Worm (Caenorhabditis elegans) whole organism, mixed stage, embryonic: ENCODE measurements around the gene pot-2.

ENCODE experiments used
- M03D4.4 ChIP-seq: sonication (generic microtip); optimal IDR thresholded peaks from 2 replicates; lab custom pipeline; 2017; ENCODE audit warnings: mild to moderate bottlenecking, missing genetic modification characterization, missing compliant biosample characterization
- bed-3 ChIP-seq: fragments of 200-800 bp; sonication (Bioruptor generic); optimal IDR thresholded peaks from 3 replicates; lab custom pipeline; 2018; ENCODE audit warnings: mild to moderate bottlenecking, missing genetic modification characterization, moderate library complexity, missing compliant biosample characterization
- blmp-1 ChIP-seq: fragments of 150-350 bp; optimal IDR thresholded peaks from 2 replicates; lab custom pipeline; 2014; ENCODE audit warnings: missing biosample characterization, missing genetic modification characterization
- ceh-39 ChIP-seq: fragments of 150-350 bp; optimal IDR thresholded peaks from 2 replicates; lab custom pipeline; 2014; ENCODE audit warnings: missing biosample characterization, missing genetic modification characterization
- ceh-43 ChIP-seq: fragments of 200-800 bp; sonication (Bioruptor generic); optimal IDR thresholded peaks from 2 replicates; lab custom pipeline; 2018; ENCODE audit warnings: mild to moderate bottlenecking, missing genetic modification characterization, moderate library complexity, missing compliant biosample characterization
- ceh-83 ChIP-seq: fragments of 200-800 bp; sonication (Bioruptor generic); optimal IDR thresholded peaks from 2 replicates; lab custom pipeline; 2018; ENCODE audit warnings: mild to moderate bottlenecking, missing genetic modification characterization, missing compliant biosample characterization
- ces-1 ChIP-seq: fragments of 150-350 bp; optimal IDR thresholded peaks from 2 replicates; lab custom pipeline; 2014; ENCODE audit warnings: missing biosample characterization, missing genetic modification reagents, missing genetic modification characterization
- cnd-1 ChIP-seq: fragments of 200-800 bp; sonication (Bioruptor generic); optimal IDR thresholded peaks from 2 replicates; lab custom pipeline; 2018; ENCODE audit warnings: mild to moderate bottlenecking, missing genetic modification characterization, missing compliant biosample characterization
- drap-1 ChIP-seq: fragments of 200-800 bp; sonication (Bioruptor generic); optimal IDR thresholded peaks from 3 replicates; lab custom pipeline; 2018; ENCODE audit warnings: mild to moderate bottlenecking, missing genetic modification characterization, missing compliant biosample characterization
- elt-1 ChIP-seq: sonication (generic microtip); optimal IDR thresholded peaks from 2 replicates; lab custom pipeline; 2017; ENCODE audit warnings: missing genetic modification characterization, mild to moderate bottlenecking, missing compliant biosample characterization, antibody characterized with exemption, moderate library complexity, borderline replicate concordance; ENCODE audit not compliant: insufficient read depth
- flh-1 ChIP-seq: fragments of 200-800 bp; sonication (Bioruptor generic); optimal IDR thresholded peaks from 2 replicates; lab custom pipeline; 2018; ENCODE audit warnings: mild to moderate bottlenecking, missing genetic modification characterization, moderate library complexity, missing compliant biosample characterization
- ham-2 ChIP-seq: fragments of 200-800 bp; sonication (Bioruptor generic); optimal IDR thresholded peaks from 2 replicates; lab custom pipeline; 2018; ENCODE audit warnings: mild to moderate bottlenecking, missing genetic modification characterization, missing compliant biosample characterization
- hlh-1 ChIP-seq: fragments of 150-350 bp; optimal IDR thresholded peaks from 2 replicates; lab custom pipeline; 2014; ENCODE audit warnings: missing biosample characterization, missing genetic modification reagents, missing genetic modification characterization
- lin-13 ChIP-seq: fragments of 150-350 bp; optimal IDR thresholded peaks from 2 replicates; lab custom pipeline; 2014; ENCODE audit warnings: missing biosample characterization, missing genetic modification characterization
- lin-32 ChIP-seq: fragments of 200-800 bp; sonication (Bioruptor generic); optimal IDR thresholded peaks from 2 replicates; lab custom pipeline; 2018; ENCODE audit warnings: mild to moderate bottlenecking, missing genetic modification characterization, missing compliant biosample characterization
- lsy-2 ChIP-seq: fragments of 150-350 bp; optimal IDR thresholded peaks from 2 replicates; lab custom pipeline; 2014; ENCODE audit warnings: missing biosample characterization, missing genetic modification characterization
- mab-5 ChIP-seq: fragments of 150-350 bp; optimal IDR thresholded peaks from 2 replicates; lab custom pipeline; 2014; ENCODE audit warnings: missing biosample characterization, missing genetic modification characterization
- mep-1 ChIP-seq: fragments of 150-350 bp; optimal IDR thresholded peaks from 2 replicates; lab custom pipeline; 2017; ENCODE audit warnings: missing biosample characterization, missing genetic modification reagents, missing genetic modification characterization, inconsistent platforms
- mls-2 ChIP-seq: sonication (generic microtip); optimal IDR thresholded peaks from 2 replicates; lab custom pipeline; 2016; ENCODE audit warnings: mild to moderate bottlenecking, missing genetic modification characterization, moderate library complexity, missing compliant biosample characterization
- nhr-12 ChIP-seq: fragments of 150-350 bp; optimal IDR thresholded peaks from 2 replicates; lab custom pipeline; 2014; ENCODE audit warnings: missing biosample characterization, missing genetic modification characterization
- nhr-2 ChIP-seq: fragments of 150-350 bp; optimal IDR thresholded peaks from 2 replicates; lab custom pipeline; 2014; ENCODE audit warnings: missing biosample characterization, missing genetic modification characterization
- nhr-237 ChIP-seq: fragments of 150-350 bp; optimal IDR thresholded peaks from 2 replicates; lab custom pipeline; 2014; ENCODE audit warnings: missing biosample characterization, missing genetic modification characterization
- nhr-28 ChIP-seq: fragments of 150-350 bp; optimal IDR thresholded peaks from 2 replicates; lab custom pipeline; 2014; ENCODE audit warnings: missing biosample characterization, missing genetic modification characterization
- nhr-76 ChIP-seq: sonication (generic microtip); optimal IDR thresholded peaks from 2 replicates; lab custom pipeline; 2017; ENCODE audit warnings: missing biosample characterization, missing genetic modification characterization
- pha-4 ChIP-seq: fragments of 150-350 bp; optimal IDR thresholded peaks from 2 replicates; lab custom pipeline; 2018; ENCODE audit warnings: missing biosample characterization, missing genetic modification reagents, missing genetic modification characterization
- sem-2 ChIP-seq: fragments of 200-800 bp; sonication (Bioruptor generic); optimal IDR thresholded peaks from 2 replicates; lab custom pipeline; 2018; ENCODE audit warnings: mild to moderate bottlenecking, missing genetic modification characterization, missing compliant biosample characterization
- snpc-4 ChIP-seq: fragments of 150-350 bp; optimal IDR thresholded peaks from 2 replicates; lab custom pipeline; 2014; ENCODE audit warnings: missing biosample characterization, missing genetic modification characterization
- sptf-1 ChIP-seq: sonication (generic microtip); optimal IDR thresholded peaks from 2 replicates; lab custom pipeline; 2017; ENCODE audit warnings: mild to moderate bottlenecking, missing genetic modification characterization, moderate library complexity, missing compliant biosample characterization
- tbx-8 ChIP-seq: fragments of 200-800 bp; sonication (Bioruptor generic); optimal IDR thresholded peaks from 2 replicates; lab custom pipeline; 2018; ENCODE audit warnings: mild to moderate bottlenecking, missing genetic modification characterization, moderate library complexity, missing compliant biosample characterization
- unc-120 ChIP-seq: sonication (generic microtip); optimal IDR thresholded peaks from 2 replicates; lab custom pipeline; 2017; ENCODE audit warnings: missing genetic modification characterization, missing compliant biosample characterization; ENCODE audit not compliant: poor library complexity, severe bottlenecking
- unc-39 ChIP-seq: fragments of 150-350 bp; optimal IDR thresholded peaks from 2 replicates; lab custom pipeline; 2014; ENCODE audit warnings: missing biosample characterization, missing genetic modification characterization
- unc-62 ChIP-seq: fragments of 150-350 bp; optimal IDR thresholded peaks from 2 replicates; lab custom pipeline; 2014; ENCODE audit warnings: missing biosample characterization, missing genetic modification reagents, missing genetic modification characterization
- zip-8 ChIP-seq: fragments of 150-350 bp; optimal IDR thresholded peaks from 2 replicates; lab custom pipeline; 2014; ENCODE audit warnings: missing biosample characterization, missing genetic modification characterization
- ztf-11 ChIP-seq: fragments of 150-350 bp; optimal IDR thresholded peaks from 2 replicates; lab custom pipeline; 2014; ENCODE audit warnings: missing biosample characterization, missing genetic modification characterization

Gene pot-2

ce11 chrII:14500122-14500521, 23.9 kb upstream of the pot-2 start, which contains the start of gene K10H10.4:
Gene K10H10.4, plus strand, starts transcription at chrII:14500422.
- no peak for TF ChIP-seq pha-4 (tag; lab: Kevin White, UChicago)
- no peak for TF ChIP-seq ceh-43
- no peak for TF ChIP-seq nhr-12
- TF ChIP-seq nhr-28: no peak
- TF ChIP-seq zip-8 (tag; lab: Kevin White, UChicago): no peak
- no peak for TF ChIP-seq drap-1 (GFP tag; lab: Kevin White, UChicago)
- TF ChIP-seq unc-120 (tag; lab: Kevin White, UChicago): no peak
- TF ChIP-seq mls-2: no peak
- TF ChIP-seq ham-2: no peak
- no peak for TF ChIP-seq ces-1 (GFP tag; lab: Kevin White, UChicago)
- no peak for TF ChIP-seq ztf-11 (tag; lab: Kevin White, UChicago)
- TF ChIP-seq nhr-237: no peak
- TF ChIP-seq bed-3 (GFP tag; lab: Kevin White, UChicago): no peak
- no peak for TF ChIP-seq cnd-1
- TF ChIP-seq M03D4.4 (tag; lab: Kevin White, UChicago): no peak
- no peak for TF ChIP-seq lin-13 (tag; lab: Kevin White, UChicago)
- TF ChIP-seq sptf-1 (tag; lab: Kevin White, UChicago): no peak
- no peak for TF ChIP-seq ceh-39 (tag; lab: Kevin White, UChicago)

- TF ChIP-seq nhr-2 (tag; lab: Kevin White, UChicago) (no peak), sptf-1 (tag; lab: Kevin White, UChicago) (no peak), flh-1 (no peak), lin-32 (GFP tag; lab: Kevin White, UChicago) (no peak), cnd-1 (no peak), ceh-39 (tag; lab: Kevin White, UChicago) (no peak), bed-3 (GFP tag; lab: Kevin White, UChicago) (no peak), nhr-28 (no peak), lsy-2 (tag; lab: Kevin White, UChicago) (no peak), ceh-83 (no peak), nhr-237 (no peak), lin-13 (tag; lab: Kevin White, UChicago) (no peak), ham-2 (no peak)
Measured at ce11 chrII:14501447-14501846, 22.5 kb upstream of the pot-2 start, which contains the start of gene K10H10.5. Gene K10H10.5, plus strand, starts transcription at chrII:14501747.

ce11 chrII:14502997-14503396, 21.0 kb upstream of the pot-2 start, which contains the start of gene K10H10.6:
Gene K10H10.6, plus strand, starts transcription at chrII:14503297.
- TF ChIP-seq ceh-83 (no peak), lin-32 (GFP tag; lab: Kevin White, UChicago) (no peak), unc-39 (tag; lab: Kevin White, UChicago) (no peak), elt-1 (tag; lab: Kevin White, UChicago) (no peak), bed-3 (GFP tag; lab: Kevin White, UChicago) (no peak), flh-1 (no peak), snpc-4 (tag; lab: Kevin White, UChicago) (no peak), nhr-2 (tag; lab: Kevin White, UChicago) (no peak), unc-62 (GFP tag; lab: Kevin White, UChicago) (no peak), lsy-2 (tag; lab: Kevin White, UChicago) (no peak), nhr-237 (no peak), hlh-1 (tag; lab: Kevin White, UChicago) (no peak), mab-5 (tag; lab: Kevin White, UChicago) (no peak), blmp-1 (no peak), tbx-8 (GFP tag; lab: Kevin White, UChicago) (no peak), cnd-1 (no peak), nhr-12 (no peak)

- TF ChIP-seq mep-1 (tag; lab: Kevin White, UChicago): no peak
- TF ChIP-seq, all 35 proteins: peak for 0
Measured at ce11 chrII:14506245-14506644, 17.7 kb upstream of the pot-2 start, which contains the start of gene K10H10.12. Gene K10H10.12, minus strand, starts transcription at chrII:14506345.

- TF ChIP-seq unc-62 (GFP tag; lab: Kevin White, UChicago): no peak
- no peak for TF ChIP-seq M03D4.4 (tag; lab: Kevin White, UChicago)
- TF ChIP-seq nhr-12: no peak
- no peak for TF ChIP-seq pha-4 (tag; lab: Kevin White, UChicago)
- TF ChIP-seq unc-39 (tag; lab: Kevin White, UChicago): no peak
- TF ChIP-seq mls-2: no peak
- no peak for TF ChIP-seq cnd-1
- no peak for TF ChIP-seq nhr-2 (tag; lab: Kevin White, UChicago)
- TF ChIP-seq nhr-76 (tag; lab: Kevin White, UChicago): no peak
- TF ChIP-seq blmp-1: no peak
- no peak for TF ChIP-seq sem-2
- no peak for TF ChIP-seq sptf-1 (tag; lab: Kevin White, UChicago)
- no peak for TF ChIP-seq mab-5 (tag; lab: Kevin White, UChicago)
- TF ChIP-seq zip-8 (tag; lab: Kevin White, UChicago): no peak
- TF ChIP-seq bed-3 (GFP tag; lab: Kevin White, UChicago): no peak
- TF ChIP-seq lin-32 (GFP tag; lab: Kevin White, UChicago): no peak
- TF ChIP-seq nhr-237: no peak
Measured at ce11 chrII:14507563-14507962, 16.4 kb upstream of the pot-2 start, which contains the start of the genes K10H10.7 and K10H10.10. Gene K10H10.7, minus strand, starts transcription at chrII:14507663. Gene K10H10.10, plus strand, starts transcription at chrII:14507766.
